Worm (Caenorhabditis elegans) whole organism, midembryonic: ENCODE results near the gene gbf-1.

Experiments used
- T22C8.4 ChIP-seq: fragments of 200-800 bp; sonication (Bioruptor generic); IDR thresholded peaks from 2 replicates; pipeline ENCODE4 v1.3.6; 2022; ENCODE audit warnings: missing genetic modification characterization, missing compliant biosample characterization
- cog-1 ChIP-seq: sonication (generic microtip); optimal IDR thresholded peaks from 2 replicates; lab custom pipeline; 2016; ENCODE audit warnings: missing genetic modification characterization, missing compliant biosample characterization
- flt-1 ChIP-seq: fragments of 200-800 bp; sonication (Bioruptor generic); IDR thresholded peaks from 2 replicates; pipeline ENCODE4 v1.3.6; 2022; ENCODE audit warnings: missing genetic modification characterization, missing compliant biosample characterization
- tab-1 ChIP-seq: fragments of 200-800 bp; sonication (Bioruptor generic); IDR thresholded peaks from 2 replicates; pipeline ENCODE4 v1.3.6; 2022; ENCODE audit warnings: missing genetic modification characterization, missing compliant biosample characterization
- ztf-23 ChIP-seq: fragments of 200-800 bp; sonication (Bioruptor generic); IDR thresholded peaks from 2 replicates; pipeline ENCODE4 v1.3.6; 2022; ENCODE audit warnings: missing genetic modification reagents, missing genetic modification characterization, missing compliant biosample characterization
- ztf-29 ChIP-seq: fragments of 200-800 bp; sonication (Bioruptor generic); IDR thresholded peaks from 2 replicates; pipeline ENCODE4 v1.3.6; 2022; ENCODE audit warnings: missing genetic modification reagents, missing genetic modification characterization, missing compliant biosample characterization

- no peak for TF ChIP-seq ztf-29 (GFP tag; lab: Robert Waterston, UW)
- TF ChIP-seq flt-1 (GFP tag; lab: Robert Waterston, UW) = no peak
- TF ChIP-seq cog-1 (tag; lab: Kevin White, UChicago) = no peak
- no peak for TF ChIP-seq T22C8.4 (GFP tag; lab: Robert Waterston, UW)
- TF ChIP-seq tab-1 = no peak
- TF ChIP-seq ztf-23 (GFP tag; lab: Robert Waterston, UW) = no peak
Measured at ce11 chrIII:11816523-11817003, 43.1 kb upstream of the gbf-1 start, which contains the start of gene C18D11.1.
